Fruit fly (Drosophila melanogaster) whole organism, embryonic: ENCODE measurements around the gene siz.

ENCODE experiments used
- Adf1 ChIP-seq: fragments of 200-800 bp; sonication (Bioruptor generic); IDR thresholded peaks from 2 replicates; pipeline ENCODE4 v1.3.6; 2022; ENCODE audit warnings: missing biosample characterization, missing genetic modification characterization
- Atf-2 ChIP-seq: fragments of 200-800 bp; sonication (Bioruptor generic); optimal IDR thresholded peaks from 2 replicates; lab custom pipeline; 2016; ENCODE audit warnings: missing biosample characterization, missing genetic modification characterization
- CG10565 ChIP-seq: fragments of 200-800 bp; sonication (Bioruptor generic); optimal IDR thresholded peaks from 3 replicates; lab custom pipeline; 2016; ENCODE audit warnings: missing biosample characterization, mild to moderate bottlenecking, missing genetic modification characterization
- CG11085 ChIP-seq: fragments of 200-800 bp; sonication (Bioruptor generic); IDR thresholded peaks from 2 replicates; pipeline ENCODE4 v1.3.6; 2022; ENCODE audit warnings: missing biosample characterization, missing genetic modification characterization
- CG11504 ChIP-seq: fragments of 200-800 bp; sonication (Bioruptor generic); optimal IDR thresholded peaks from 3 replicates; lab custom pipeline; 2019; ENCODE audit warnings: missing biosample characterization, mild to moderate bottlenecking, missing genetic modification characterization, moderate library complexity
- CG12219 ChIP-seq: fragments of 200-800 bp; sonication (Bioruptor generic); optimal IDR thresholded peaks from 3 replicates; lab custom pipeline; 2018; ENCODE audit warnings: missing biosample characterization, mild to moderate bottlenecking, missing genetic modification characterization
- CG13624 ChIP-seq: fragments of 200-800 bp; sonication (Bioruptor generic); optimal IDR thresholded peaks from 2 replicates; lab custom pipeline; 2016; ENCODE audit warnings: missing biosample characterization, missing genetic modification characterization
- CG1529 ChIP-seq: fragments of 200-800 bp; sonication (Bioruptor generic); optimal IDR thresholded peaks from 3 replicates; lab custom pipeline; 2018; ENCODE audit warnings: missing biosample characterization, missing genetic modification characterization
- CG1603 ChIP-seq: fragments of 200-800 bp; sonication (Bioruptor generic); optimal IDR thresholded peaks from 2 replicates; lab custom pipeline; 2019; ENCODE audit warnings: missing biosample characterization, mild to moderate bottlenecking, missing genetic modification characterization, moderate library complexity
- CG33557 ChIP-seq: fragments of 200-800 bp; sonication (Bioruptor generic); optimal IDR thresholded peaks from 2 replicates; lab custom pipeline; 2019; ENCODE audit warnings: missing biosample characterization, mild to moderate bottlenecking, missing genetic modification characterization, moderate library complexity
- CG3838 ChIP-seq: fragments of 200-800 bp; sonication (Bioruptor generic); optimal IDR thresholded peaks from 3 replicates; lab custom pipeline; 2016; ENCODE audit warnings: missing biosample characterization, missing genetic modification characterization
- CG5953 ChIP-seq: fragments of 200-800 bp; sonication (Bioruptor generic); IDR thresholded peaks from 2 replicates; pipeline ENCODE4 v1.3.6; 2022; ENCODE audit warnings: missing biosample characterization, missing genetic modification characterization
- CG6683 ChIP-seq: fragments of 200-800 bp; sonication (Bioruptor generic); optimal IDR thresholded peaks from 2 replicates; lab custom pipeline; 2017; ENCODE audit warnings: missing biosample characterization, mild to moderate bottlenecking, missing genetic modification characterization, missing genetic modification reagents
- CG6791 ChIP-seq: fragments of 200-800 bp; sonication (Bioruptor generic); IDR thresholded peaks from 3 replicates; pipeline ENCODE4 v1.3.6; 2022; ENCODE audit warnings: missing biosample characterization, missing genetic modification characterization; ENCODE audit not compliant: partially characterized antibody
- CG7745 ChIP-seq: fragments of 200-800 bp; sonication (Bioruptor generic); optimal IDR thresholded peaks from 2 replicates; lab custom pipeline; 2018; ENCODE audit warnings: missing biosample characterization, mild to moderate bottlenecking, missing genetic modification characterization, moderate library complexity
- CG7786 ChIP-seq: fragments of 200-800 bp; sonication (Bioruptor generic); optimal IDR thresholded peaks from 2 replicates; lab custom pipeline; 2016; ENCODE audit warnings: missing biosample characterization, missing genetic modification characterization
- CG8089 ChIP-seq: fragments of 200-800 bp; sonication (Bioruptor generic); optimal IDR thresholded peaks from 3 replicates; lab custom pipeline; 2016; ENCODE audit warnings: missing biosample characterization, missing genetic modification characterization
- CG8765 ChIP-seq: fragments of 200-800 bp; sonication (Bioruptor generic); IDR thresholded peaks from 2 replicates; pipeline ENCODE4 v1.3.6; 2022; ENCODE audit warnings: missing biosample characterization, missing genetic modification characterization
- CG9817 ChIP-seq: fragments of 200-800 bp; sonication (Bioruptor generic); optimal IDR thresholded peaks from 2 replicates; lab custom pipeline; 2018; ENCODE audit warnings: missing biosample characterization, mild to moderate bottlenecking, missing genetic modification characterization, moderate library complexity
- Doc2 ChIP-seq: fragments of 200-800 bp; sonication (Bioruptor generic); IDR thresholded peaks from 2 replicates; pipeline ENCODE4 v1.3.6; 2022; ENCODE audit warnings: missing biosample characterization, missing genetic modification characterization
- HLH3B ChIP-seq: fragments of 200-800 bp; sonication (Bioruptor generic); IDR thresholded peaks from 2 replicates; pipeline ENCODE4 v1.3.6; 2022; ENCODE audit warnings: missing biosample characterization, missing genetic modification characterization
- HLHmδ ChIP-seq: fragments of 200-800 bp; sonication (Bioruptor generic); optimal IDR thresholded peaks from 2 replicates; lab custom pipeline; 2018; ENCODE audit warnings: missing biosample characterization, mild to moderate bottlenecking, missing genetic modification characterization, moderate library complexity
- Hr51 ChIP-seq, 2 experiments: fragments of 200-800 bp; sonication (Bioruptor generic); optimal IDR thresholded peaks; 2 replicates in 1 of 2; 3 replicates in 1 of 2; lab custom pipeline; 2016 to 2018; ENCODE audit warnings: missing biosample characterization in 2 of 2, missing genetic modification characterization in 2 of 2, mild to moderate bottlenecking in 1 of 2, moderate library complexity in 1 of 2
- NC2β ChIP-seq: fragments of 200-800 bp; sonication (Bioruptor generic); optimal IDR thresholded peaks from 2 replicates; lab custom pipeline; 2016; ENCODE audit warnings: missing biosample characterization, missing genetic modification characterization
- Nf-YC ChIP-seq: fragments of 200-800 bp; optimal IDR thresholded peaks from 3 replicates; lab custom pipeline; 2019; ENCODE audit warnings: missing biosample characterization, mild to moderate bottlenecking, missing genetic modification characterization, moderate library complexity
- Oaz ChIP-seq: fragments of 200-800 bp; sonication (Bioruptor generic); IDR thresholded peaks from 2 replicates; pipeline ENCODE4 v1.3.6; 2022; ENCODE audit warnings: missing biosample characterization, missing genetic modification characterization
- Ssrp ChIP-seq: fragments of 200-800 bp; sonication (Bioruptor generic); optimal IDR thresholded peaks from 2 replicates; lab custom pipeline; 2018; ENCODE audit warnings: missing biosample characterization, mild to moderate bottlenecking, missing genetic modification characterization, moderate library complexity
- TFAM ChIP-seq: fragments of 200-800 bp; sonication (Bioruptor generic); optimal IDR thresholded peaks from 2 replicates; lab custom pipeline; 2017; ENCODE audit warnings: missing biosample characterization, missing genetic modification characterization, inconsistent platforms
- btn ChIP-seq: fragments of 200-800 bp; sonication (Bioruptor generic); optimal IDR thresholded peaks from 2 replicates; lab custom pipeline; 2016; ENCODE audit warnings: missing biosample characterization, missing genetic modification characterization
- cato ChIP-seq: fragments of 200-800 bp; sonication (Bioruptor generic); optimal IDR thresholded peaks from 2 replicates; lab custom pipeline; 2016; ENCODE audit warnings: missing biosample characterization, missing genetic modification characterization, borderline replicate concordance
- caup ChIP-seq: fragments of 200-800 bp; sonication (Bioruptor generic); optimal IDR thresholded peaks from 3 replicates; lab custom pipeline; 2017; ENCODE audit warnings: missing biosample characterization, mild to moderate bottlenecking, missing genetic modification characterization, moderate library complexity; ENCODE audit not compliant: severe bottlenecking
- ci ChIP-seq: fragments of 200-800 bp; sonication (Bioruptor generic); IDR thresholded peaks from 3 replicates; pipeline ENCODE4 v1.3.6; 2022; ENCODE audit warnings: missing biosample characterization, missing genetic modification characterization
- crc ChIP-seq: fragments of 200-800 bp; sonication (Bioruptor generic); optimal IDR thresholded peaks from 2 replicates; lab custom pipeline; 2016; ENCODE audit warnings: missing biosample characterization, missing genetic modification characterization
- cwo ChIP-seq: fragments of 200-800 bp; sonication (Bioruptor generic); optimal IDR thresholded peaks from 3 replicates; lab custom pipeline; 2017; ENCODE audit warnings: missing biosample characterization, missing genetic modification characterization, mild to moderate bottlenecking, moderate library complexity, missing genetic modification reagents
- dan ChIP-seq: fragments of 200-800 bp; sonication (Bioruptor generic); IDR thresholded peaks from 2 replicates; pipeline ENCODE4 v1.3.6; 2022; ENCODE audit warnings: missing biosample characterization, missing genetic modification characterization
- disco-r ChIP-seq: fragments of 200-800 bp; sonication (Bioruptor generic); optimal IDR thresholded peaks from 2 replicates; lab custom pipeline; 2016; ENCODE audit warnings: missing biosample characterization, missing genetic modification characterization
- dpn ChIP-seq, 2 experiments: fragments of 200-800 bp; sonication (Bioruptor generic); optimal IDR thresholded peaks; 3 replicates each; lab custom pipeline; 2016; ENCODE audit warnings: missing biosample characterization in 2 of 2, missing genetic modification characterization in 2 of 2
- ftz-f1 ChIP-seq: fragments of 200-800 bp; sonication (Bioruptor generic); optimal IDR thresholded peaks from 2 replicates; lab custom pipeline; 2016; ENCODE audit warnings: missing biosample characterization, missing genetic modification characterization
- insv ChIP-seq, 2 experiments: fragments of 200-800 bp; sonication (Bioruptor generic); optimal IDR thresholded peaks; 3 replicates each; lab custom pipeline; 2016 to 2018; ENCODE audit warnings: missing biosample characterization in 2 of 2, missing genetic modification characterization in 2 of 2
- jigr1 ChIP-seq: fragments of 200-800 bp; sonication (Bioruptor generic); IDR thresholded peaks from 3 replicates; pipeline ENCODE4 v1.3.6; 2022; ENCODE audit warnings: missing biosample characterization, missing genetic modification characterization
- jing ChIP-seq: fragments of 200-800 bp; sonication (Bioruptor generic); optimal IDR thresholded peaks from 2 replicates; lab custom pipeline; 2018; ENCODE audit warnings: missing biosample characterization, mild to moderate bottlenecking, missing genetic modification characterization
- oc ChIP-seq: fragments of 200-800 bp; sonication (Bioruptor generic); optimal IDR thresholded peaks from 2 replicates; lab custom pipeline; 2018; ENCODE audit warnings: missing biosample characterization, mild to moderate bottlenecking, missing genetic modification characterization, moderate library complexity
- pho ChIP-seq: fragments of 200-800 bp; sonication (Bioruptor generic); optimal IDR thresholded peaks from 2 replicates; lab custom pipeline; 2016; ENCODE audit warnings: missing biosample characterization, missing genetic modification characterization
- prd ChIP-seq, 3 experiments: fragments of >200 bp in 2 of 3; fragments of 200-800 bp in 1 of 3; sonication (Bioruptor generic) in 1 of 3; optimal IDR thresholded peaks in 2 of 3; IDR thresholded peaks in 1 of 3; 2 replicates in 2 of 3; 3 replicates in 1 of 3; pipeline versions ENCODE4 v1.3.6 to Lab custom; 2017 to 2022; ENCODE audit warnings: missing biosample characterization in 1 of 3, missing genetic modification characterization in 1 of 3
- ro ChIP-seq: fragments of 200-800 bp; sonication (Bioruptor generic); IDR thresholded peaks from 2 replicates; pipeline ENCODE4 v1.3.6; 2022; ENCODE audit warnings: missing biosample characterization, missing genetic modification characterization
- sc ChIP-seq, 3 experiments: fragments of >200 bp in 2 of 3; fragments of 200-800 bp in 1 of 3; sonication (Bioruptor generic) in 1 of 3; optimal IDR thresholded peaks; 2 replicates in 2 of 3; 3 replicates in 1 of 3; lab custom pipeline; 2017; ENCODE audit warnings: mild to moderate bottlenecking in 1 of 3, missing biosample characterization in 1 of 3, missing genetic modification characterization in 1 of 3, missing genetic modification reagents in 1 of 3
- vfl ChIP-seq: fragments of 200-800 bp; sonication (Bioruptor generic); optimal IDR thresholded peaks from 2 replicates; lab custom pipeline; 2016; ENCODE audit warnings: missing biosample characterization, missing genetic modification characterization
- wdn ChIP-seq: fragments of 200-800 bp; sonication (Bioruptor generic); IDR thresholded peaks from 2 replicates; pipeline ENCODE4 v1.3.6; 2022; ENCODE audit warnings: missing biosample characterization, missing genetic modification characterization
- yki ChIP-seq: fragments of >200 bp; optimal IDR thresholded peaks from 3 replicates; lab custom pipeline; 2018
- zfh1 ChIP-seq: fragments of 200-800 bp; sonication (Bioruptor generic); IDR thresholded peaks from 3 replicates; pipeline ENCODE4 v1.3.6; 2022; ENCODE audit warnings: missing biosample characterization, missing genetic modification characterization

siz gene

dm6 chr3L:21049417-21049914 lies 15.1 kb downstream of the siz start (continued):
- TF ChIP-seq oc (tag; lab: Kevin White, UChicago) (peak; percentile 68), Adf1 (GFP tag; lab: Robert Waterston, UW) (peak; percentile 28; the same call in 1 of the 2 replicates), CG13624 (GFP tag; lab: Kevin White, UChicago) (peak; percentile 40), dpn (GFP tag; optimal IDR thresholded peaks at IDR 0.05; lab: Kevin White, UChicago) (peak in 1 of 2 experiments; percentile 24), Atf-2 (no peak), dan (no peak), CG11504 (tag; lab: Kevin White, UChicago) (peak; percentile 26), disco-r (GFP tag; lab: Kevin White, UChicago) (no peak), CG6791 (GFP tag; lab: Robert Waterston, UW) (peak; percentile 62; the same call in 1 of the 3 replicates), yki (lab: Kevin White, UChicago) (no peak), pho (peak; percentile 31), cwo (GFP tag; lab: Kevin White, UChicago) (no peak), CG3838 (no peak), Nf-YC (tag; lab: Kevin White, UChicago) (peak; percentile 42), CG10565 (no peak), ci (GFP tag; lab: Robert Waterston, UW) (peak; percentile 80; the same call in 2 of the 3 replicates), prd (optimal IDR thresholded peaks at IDR 0.05; lab: Kevin White, UChicago) (no peak), prd (GFP tag; IDR thresholded peaks at IDR 0.05; lab: Robert Waterston, UW) (0 out of 3 replicates have a peak, but pooled peaks have one; percentile 8), NC2β (GFP tag; lab: Kevin White, UChicago) (peak; percentile 18), CG5953 (GFP tag; lab: Robert Waterston, UW) (no peak), caup (GFP tag; lab: Kevin White, UChicago) (peak; percentile 47), HLHmδ (no peak), zfh1 (GFP tag; lab: Robert Waterston, UW) (peak; percentile 46; the same call in 2 of the 3 replicates), CG7786 (no peak), Hr51 (GFP tag; optimal IDR thresholded peaks at IDR 0.05; lab: Kevin White, UChicago) (peak in 1 of 2 experiments; percentile 8), Ssrp (tag; lab: Kevin White, UChicago) (no peak), ro (GFP tag; lab: Robert Waterston, UW) (no peak), Oaz (no peak), CG8765 (no peak), Doc2 (GFP tag; lab: Robert Waterston, UW) (no peak), jing (GFP tag; lab: Kevin White, UChicago) (no peak), CG1603 (tag; lab: Kevin White, UChicago) (peak; percentile 54), CG11085 (GFP tag; lab: Robert Waterston, UW) (no peak), cato (GFP tag; lab: Kevin White, UChicago) (no peak), vfl (GFP tag; lab: Kevin White, UChicago) (no peak), ftz-f1 (GFP tag; lab: Kevin White, UChicago) (peak; percentile 51), sc (optimal IDR thresholded peaks at IDR 0.05; lab: Kevin White, UChicago) (no peak), sc (GFP tag; optimal IDR thresholded peaks at IDR 0.05; lab: Kevin White, UChicago) (no peak), CG8089 (GFP tag; lab: Kevin White, UChicago) (no peak), crc (GFP tag; lab: Kevin White, UChicago) (no peak), insv (GFP tag; optimal IDR thresholded peaks at IDR 0.05; lab: Kevin White, UChicago) (no peak), CG12219 (no peak), CG6683 (GFP tag; lab: Kevin White, UChicago) (no peak), jigr1 (GFP tag; lab: Robert Waterston, UW) (no peak), btn (no peak), CG1529 (GFP tag; lab: Kevin White, UChicago) (no peak), TFAM (GFP tag; lab: Kevin White, UChicago) (no peak), wdn (no peak), CG9817 (tag; lab: Kevin White, UChicago) (no peak), CG7745 (no peak), CG33557 (GFP tag; lab: Kevin White, UChicago) (no peak), HLH3B (GFP tag; lab: Robert Waterston, UW) (0 out of 2 replicates have a peak, but pooled peaks have one; percentile 18)
